Worm (Caenorhabditis elegans) whole organism, L3 larva: ENCODE data around the gene gut-2.

Experiments
- ama-1 ChIP-seq: fragments of 150-350 bp; optimal IDR thresholded peaks from 2 replicates; lab custom pipeline; 2018
- ceh-82 ChIP-seq: fragments of 150-350 bp; optimal IDR thresholded peaks from 2 replicates; lab custom pipeline; 2014; ENCODE audit warnings: missing biosample characterization, missing genetic modification characterization
- egl-27 ChIP-seq: sonication (generic microtip); optimal IDR thresholded peaks from 4 replicates; lab custom pipeline; 2017; ENCODE audit warnings: missing biosample characterization, missing genetic modification reagents, missing genetic modification characterization
- egl-5 ChIP-seq: fragments of 150-350 bp; optimal IDR thresholded peaks from 2 replicates; lab custom pipeline; 2017; ENCODE audit warnings: missing biosample characterization, missing genetic modification reagents, missing genetic modification characterization, inconsistent platforms
- elt-3 ChIP-seq, 3 experiments: fragments of 150-350 bp in 1 of 3; sonication (generic microtip) in 2 of 3; optimal IDR thresholded peaks; 2 replicates in 2 of 3; 4 replicates in 1 of 3; lab custom pipeline; 2014 to 2017; ENCODE audit warnings: missing biosample characterization in 3 of 3, missing genetic modification characterization in 3 of 3
- fkh-10 ChIP-seq: sonication (generic microtip); optimal IDR thresholded peaks from 2 replicates; lab custom pipeline; 2017; ENCODE audit warnings: missing biosample characterization, missing genetic modification reagents, missing genetic modification characterization
- fkh-2 ChIP-seq: fragments of 150-350 bp; optimal IDR thresholded peaks from 2 replicates; lab custom pipeline; 2014; ENCODE audit warnings: missing biosample characterization, missing genetic modification reagents, missing genetic modification characterization
- lin-39 ChIP-seq: fragments of 150-350 bp; optimal IDR thresholded peaks from 2 replicates; lab custom pipeline; 2018; ENCODE audit warnings: missing biosample characterization, missing genetic modification reagents, missing genetic modification characterization
- mdl-1 ChIP-seq: fragments of 150-350 bp; optimal IDR thresholded peaks from 2 replicates; lab custom pipeline; 2014; ENCODE audit warnings: missing biosample characterization, missing genetic modification characterization
- nhr-77 ChIP-seq: fragments of 150-350 bp; optimal IDR thresholded peaks from 2 replicates; lab custom pipeline; 2014; ENCODE audit warnings: missing biosample characterization, missing genetic modification characterization
- snpc-4 ChIP-seq: fragments of 150-350 bp; optimal IDR thresholded peaks from 2 replicates; lab custom pipeline; 2014; ENCODE audit warnings: missing biosample characterization, missing genetic modification characterization
- tbx-2 ChIP-seq: sonication (generic microtip); optimal IDR thresholded peaks from 2 replicates; lab custom pipeline; 2016; ENCODE audit warnings: mild to moderate bottlenecking, missing genetic modification characterization, missing compliant biosample characterization
- unc-62 ChIP-seq: fragments of 150-350 bp; sonication (generic microtip); optimal IDR thresholded peaks from 4 replicates; lab custom pipeline; 2014; ENCODE audit warnings: missing biosample characterization, missing genetic modification reagents, missing genetic modification characterization

ce11 chrV:13530698-13531097 is 33.2 kb downstream of the gut-2 start, which contains the start of gene ttr-44:
- no peak for TF ChIP-seq elt-3 (tag; optimal IDR thresholded peaks at IDR 0.05; lab: Kevin White, UChicago)
- TF ChIP-seq nhr-77 (tag; lab: Kevin White, UChicago): no peak
- TF ChIP-seq ceh-82: no peak
- TF ChIP-seq egl-5 (tag; lab: Kevin White, UChicago): no peak
- no peak for TF ChIP-seq unc-62
- TF ChIP-seq lin-39 (tag; lab: Kevin White, UChicago): no peak
- TF ChIP-seq tbx-2 (tag; lab: Kevin White, UChicago): no peak
- TF ChIP-seq snpc-4 (tag; lab: Kevin White, UChicago): no peak
- TF ChIP-seq egl-27 (tag; lab: Kevin White, UChicago): no peak
- no peak for TF ChIP-seq fkh-10 (GFP tag; lab: Kevin White, UChicago)
- no peak for TF ChIP-seq mdl-1 (tag; lab: Kevin White, UChicago)
- no peak for TF ChIP-seq fkh-2 (tag; lab: Kevin White, UChicago)
- no peak for TF ChIP-seq ama-1 (lab: Kevin White, UChicago)
